Worm (Caenorhabditis elegans): ENCODE measurements around the gene clec-41.

Gene clec-41

DNA sequence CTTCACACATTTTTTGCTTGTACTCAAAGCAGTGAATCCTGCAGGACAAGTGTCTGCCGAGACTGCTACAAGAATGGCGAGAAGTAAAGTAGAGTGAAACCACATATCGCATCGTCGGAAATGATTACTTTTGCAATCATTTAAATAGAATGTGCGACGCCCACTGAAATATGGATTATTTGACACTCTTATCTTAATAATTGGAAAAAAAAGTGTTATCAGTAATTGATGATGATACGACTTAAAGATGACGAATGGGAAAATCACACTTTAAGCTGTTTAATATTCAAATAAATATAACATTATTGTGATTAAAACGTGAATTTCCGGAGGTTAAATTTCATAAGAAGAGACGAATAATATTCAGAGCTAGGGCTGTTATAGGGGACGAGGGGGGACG, at the start of gene clec-41:
TSS of gene clec-41 (minus strand) at position 147 of the 400 bp plus-strand sequence.
- TF ChIP-seq nhr-80 (tag; optimal IDR thresholded peaks at IDR 0.05), result peak; percentile 81
- no peak for TF ChIP-seq F37B4.10 (GFP tag; IDR thresholded peaks at IDR 0.05)

DNA sequence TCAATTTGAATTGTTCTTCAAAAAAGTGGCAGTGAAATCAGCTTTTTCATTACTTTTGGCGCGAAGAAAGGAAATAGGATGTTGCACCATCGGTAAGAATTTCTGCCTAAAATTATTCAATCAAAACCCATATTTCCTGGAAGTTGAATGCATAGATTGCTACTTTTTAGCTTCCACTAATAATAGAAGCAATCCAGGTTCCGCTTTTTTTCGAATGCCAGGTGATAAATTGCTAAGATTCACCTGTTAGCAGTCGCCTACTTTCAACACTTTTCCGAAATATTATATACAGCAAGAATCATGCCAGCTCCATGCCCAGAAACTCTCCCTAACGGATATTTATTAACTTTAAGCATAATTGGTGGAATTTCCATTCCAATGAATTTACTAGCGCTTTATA, 47.5 kb upstream of the clec-41 start, which contains the start of gene sri-6:
TSS of gene sri-6 (plus strand) at position 301 of the 400 bp plus-strand sequence.
- no peak for TF ChIP-seq Y53G8AR.9 (GFP tag; conservative IDR thresholded peaks at IDR 0.05)
- TF ChIP-seq madf-6 (GFP tag; IDR thresholded peaks at IDR 0.05), result no peak
- no peak for TF ChIP-seq let-526 (GFP tag; IDR thresholded peaks at IDR 0.05)
- no peak for TF ChIP-seq madf-8 (GFP tag; conservative IDR thresholded peaks at IDR 0.05)
- TF ChIP-seq unc-130 (GFP tag; optimal IDR thresholded peaks at IDR 0.05), result no peak
- TF ChIP-seq ceh-91 (GFP tag; IDR thresholded peaks at IDR 0.05), result no peak
- TF ChIP-seq repo-1 (tag; optimal IDR thresholded peaks at IDR 0.05), result no peak
- TF ChIP-seq T26A5.8 (tag; optimal IDR thresholded peaks at IDR 0.05), result no peak
- TF ChIP-seq lir-1 (GFP tag; conservative IDR thresholded peaks at IDR 0.05), result no peak
- TF ChIP-seq rpc-1 (optimal IDR thresholded peaks at IDR 0.05), result no peak
- no peak for TF ChIP-seq rpc-1 (tag; optimal IDR thresholded peaks at IDR 0.05)
- TF ChIP-seq F57A8.1 (GFP tag; optimal IDR thresholded peaks at IDR 0.05), result no peak
- no peak for TF ChIP-seq D2030.7 (GFP tag; IDR thresholded peaks at IDR 0.05)
- no peak for TF ChIP-seq F52B5.7 (tag; optimal IDR thresholded peaks at IDR 0.05)
- TF ChIP-seq F23B12.7 (tag; optimal IDR thresholded peaks at IDR 0.05; ENCODE audit: insufficient read depth), result no peak
- TF ChIP-seq ZK185.1 (tag; optimal IDR thresholded peaks at IDR 0.05; ENCODE audit: poor library complexity, severe bottlenecking), result no peak
- TF ChIP-seq ceh-40 (GFP tag; IDR thresholded peaks at IDR 0.05), result no peak
- no peak for TF ChIP-seq rcor-1 (GFP tag; IDR thresholded peaks at IDR 0.05)

DNA sequence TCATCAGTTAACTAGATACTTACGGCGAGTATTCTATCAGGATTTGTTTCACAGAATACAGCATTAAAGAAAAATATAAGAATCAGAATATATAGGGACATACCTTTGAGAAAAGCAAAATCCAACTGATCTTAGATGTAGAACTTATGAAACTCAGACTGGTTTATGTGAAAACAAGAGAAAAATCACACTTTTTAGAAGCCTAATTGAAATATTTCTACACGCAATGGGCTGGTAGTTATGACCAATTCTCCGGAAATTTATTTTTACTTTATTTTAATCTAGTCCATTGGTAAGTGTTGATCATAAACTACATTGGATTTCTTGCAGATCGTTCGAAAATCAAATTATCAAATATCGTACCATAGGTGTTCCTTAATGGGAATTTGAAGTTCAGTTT, 46.2 kb upstream of the clec-41 start, which contains the start of gene T09E8.4:
TSS of gene T09E8.4 (minus strand) at position 101 of the 400 bp plus-strand sequence.
- TF ChIP-seq madf-3 (GFP tag; IDR thresholded peaks at IDR 0.05) (no peak), Y53F4B.3 (GFP tag; IDR thresholded peaks at IDR 0.05) (no peak), F49E8.2 (tag; optimal IDR thresholded peaks at IDR 0.05; ENCODE audit: insufficient read depth) (no peak), let-607 (tag; optimal IDR thresholded peaks at IDR 0.05) (no peak), T26A5.8 (tag; optimal IDR thresholded peaks at IDR 0.05) (no peak), F55B11.4 (tag; optimal IDR thresholded peaks at IDR 0.05; ENCODE audit: borderline replicate concordance, insufficient read depth) (no peak), lin-35 (GFP tag; optimal IDR thresholded peaks at IDR 0.05) (no peak), egl-44 (GFP tag; IDR thresholded peaks at IDR 0.05) (no peak), hrde-1 (tag; optimal IDR thresholded peaks at IDR 0.05; ENCODE audit: borderline replicate concordance) (no peak), F37B4.10 (GFP tag; IDR thresholded peaks at IDR 0.05) (no peak), F39B2.1 (GFP tag; IDR thresholded peaks at IDR 0.05) (no peak), gei-17 (GFP tag; optimal IDR thresholded peaks at IDR 0.05) (no peak), pbrm-1 (GFP tag; IDR thresholded peaks at IDR 0.05) (no peak), mes-4 (tag; optimal IDR thresholded peaks at IDR 0.05) (no peak)

DNA sequence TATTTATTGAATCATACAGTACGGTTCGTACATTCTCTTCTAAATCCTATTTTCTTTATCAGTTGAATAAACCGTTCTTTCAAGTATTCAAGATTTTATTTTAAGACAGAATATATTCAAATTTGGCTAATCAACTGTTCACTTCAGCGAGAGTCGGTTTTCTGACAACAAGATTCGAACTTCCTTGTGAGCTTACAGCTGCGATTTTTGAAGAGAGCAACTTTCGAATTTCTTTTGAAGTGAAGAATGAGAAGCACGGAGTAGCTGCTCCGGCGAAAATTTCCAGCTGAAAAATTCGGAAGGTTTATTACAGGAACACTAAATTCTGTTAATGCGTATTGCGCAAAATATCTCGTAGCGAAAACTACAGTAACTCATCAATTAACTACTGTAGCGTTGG, 43.5 kb upstream of the clec-41 start:
- TF ChIP-seq madf-3 (GFP tag; IDR thresholded peaks at IDR 0.05) (no peak), ceh-40 (GFP tag; IDR thresholded peaks at IDR 0.05) (no peak), B0035.1 (tag; optimal IDR thresholded peaks at IDR 0.05) (no peak), tlf-1 (GFP tag; optimal IDR thresholded peaks at IDR 0.05) (no peak)

All from whole organism, young adult.